Fruit fly (Drosophila melanogaster): Measurements from ENCODE around the gene Dtd.

Dtd gene

DNA sequence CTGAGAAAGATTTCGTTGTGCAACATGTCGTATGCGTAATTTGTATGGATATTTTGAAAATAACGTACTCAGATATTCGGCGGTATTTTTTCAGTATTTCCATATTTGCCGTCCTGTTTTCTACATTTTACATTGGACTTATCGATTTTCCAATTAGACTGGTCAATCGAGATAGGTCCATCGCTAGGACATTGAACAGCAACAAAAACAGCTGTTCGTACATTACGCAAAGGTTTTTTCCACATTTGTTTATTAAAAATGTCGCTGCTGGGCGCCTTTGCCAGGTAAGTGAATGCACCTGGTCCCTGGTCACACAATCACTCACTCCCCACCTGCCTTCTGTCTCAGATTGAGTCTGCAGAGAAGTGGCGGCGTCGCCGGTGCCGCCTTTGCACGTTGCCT, 22.1 kb upstream of the Dtd start, which contains the start of gene mRpL40 (continued):
- TF ChIP-seq Ets97D (GFP tag; optimal IDR thresholded peaks at IDR 0.05): peak; percentile 1
- peak; percentile 23 for TF ChIP-seq CG2116 (GFP tag; optimal IDR thresholded peaks at IDR 0.05)
- peak; percentile 47; the same call in 1 of the 3 replicates for TF ChIP-seq HLH4C (GFP tag; IDR thresholded peaks at IDR 0.05; ENCODE audit: partially characterized antibody)
- TF ChIP-seq rib (GFP tag; IDR thresholded peaks at IDR 0.05): 0 out of 2 replicates have a peak, but pooled peaks have one; percentile 19
- peak; percentile 19 for TF ChIP-seq CG14710 (tag; optimal IDR thresholded peaks at IDR 0.05)
- no peak for TF ChIP-seq CG8359 (GFP tag; optimal IDR thresholded peaks at IDR 0.05; ENCODE audit: borderline replicate concordance)
- TF ChIP-seq sna (GFP tag; IDR thresholded peaks at IDR 0.05; ENCODE audit: partially characterized antibody): peak; percentile 42; the same call in 1 of the 2 replicates
- TF ChIP-seq onecut (GFP tag; IDR thresholded peaks at IDR 0.05): peak; percentile 39
- TF ChIP-seq gfzf (GFP tag; optimal IDR thresholded peaks at IDR 0.05): peak; percentile 46
- peak; percentile 46 for TF ChIP-seq Scr (GFP tag; IDR thresholded peaks at IDR 0.05; ENCODE audit: partially characterized antibody)
- TF ChIP-seq CG15514 (GFP tag; optimal IDR thresholded peaks at IDR 0.05): peak; percentile 21
- TF ChIP-seq trem (tag; optimal IDR thresholded peaks at IDR 0.05): peak; percentile 43
- TF ChIP-seq CG4617 (GFP tag; optimal IDR thresholded peaks at IDR 0.05; ENCODE audit: borderline replicate concordance): no peak
- TF ChIP-seq Opbp (GFP tag; IDR thresholded peaks at IDR 0.05; ENCODE audit: partially characterized antibody): peak; percentile 32; the same call in 1 of the 3 replicates
- TF ChIP-seq nerfin-2 (GFP tag; IDR thresholded peaks at IDR 0.05; ENCODE audit: partially characterized antibody): 0 out of 2 replicates have a peak, but pooled peaks have one; percentile 17
- TF ChIP-seq vnd (GFP tag; IDR thresholded peaks at IDR 0.05; ENCODE audit: partially characterized antibody): 0 out of 3 replicates have a peak, but pooled peaks have one; percentile 14
- TF ChIP-seq MBD-R2 (GFP tag; IDR thresholded peaks at IDR 0.05): peak; percentile 91
- no peak for TF ChIP-seq CHES-1-like (GFP tag; optimal IDR thresholded peaks at IDR 0.05)
- TF ChIP-seq CG34224 (GFP tag; IDR thresholded peaks at IDR 0.05; ENCODE audit: partially characterized antibody): peak; percentile 69
- peak; percentile 21 for TF ChIP-seq CG12659 (GFP tag; optimal IDR thresholded peaks at IDR 0.05)
- TF ChIP-seq sens-2 (GFP tag; IDR thresholded peaks at IDR 0.05): no peak

DNA sequence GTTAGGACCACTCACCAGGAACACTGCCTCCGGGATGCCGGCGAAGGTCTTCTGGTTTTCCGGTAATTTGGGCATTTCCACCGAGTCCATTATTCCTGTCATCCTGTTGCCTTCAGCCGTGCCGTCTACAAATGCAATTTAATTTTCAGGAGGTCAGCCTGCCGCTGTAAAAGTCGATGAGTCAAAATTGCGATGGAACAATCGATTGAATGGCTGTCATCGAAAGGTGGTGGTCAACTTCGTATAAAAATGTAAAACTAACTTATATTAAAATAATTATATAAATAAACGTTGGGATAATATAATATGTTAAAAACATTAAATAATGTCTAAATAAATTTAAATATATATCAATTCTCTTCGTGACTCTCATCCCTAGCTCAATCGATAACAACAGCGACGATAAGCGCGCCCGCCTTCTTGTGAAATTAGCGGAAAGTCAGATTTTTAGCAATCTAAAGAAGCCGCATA, 20.2 kb upstream of the Dtd start, which contains the start of the genes mgr and Irbp:
mgr (minus strand) TSS at position 209 of the 471 bp plus-strand sequence.
Irbp (plus strand) TSS at position 381 of the 471 bp plus-strand sequence.
- TF ChIP-seq CG6175 (GFP tag; IDR thresholded peaks at IDR 0.05) (peak; percentile 85), CG7963 (GFP tag; IDR thresholded peaks at IDR 0.05; ENCODE audit: partially characterized antibody) (peak; percentile 52; the same call in 1 of the 3 replicates), fd102C (GFP tag; optimal IDR thresholded peaks at IDR 0.05) (peak; percentile 84), kay (GFP tag; optimal IDR thresholded peaks at IDR 0.05) (peak; percentile 90), pita (GFP tag; optimal IDR thresholded peaks at IDR 0.05) (no peak), CG9215 (GFP tag; IDR thresholded peaks at IDR 0.05) (peak; percentile 93), CG12104 (GFP tag; optimal IDR thresholded peaks at IDR 0.05) (peak; percentile 89), slp2 (GFP tag; optimal IDR thresholded peaks at IDR 0.05) (peak; percentile 10), CG7786 (GFP tag; optimal IDR thresholded peaks at IDR 0.05) (peak; percentile 8), CG15514 (GFP tag; optimal IDR thresholded peaks at IDR 0.05) (peak; percentile 86), CG42726 (GFP tag; IDR thresholded peaks at IDR 0.05; ENCODE audit: partially characterized antibody) (no peak), lilli (GFP tag; optimal IDR thresholded peaks at IDR 0.05) (peak; percentile 86), CG6791 (GFP tag; IDR thresholded peaks at IDR 0.05; ENCODE audit: partially characterized antibody) (no peak; the same call in 2 of the 3 replicates), insv (GFP tag; optimal IDR thresholded peaks at IDR 0.05) (peak in 1 of 2 experiments; percentile 48), H15 (GFP tag; IDR thresholded peaks at IDR 0.05) (peak; percentile 95), luna (GFP tag; optimal IDR thresholded peaks at IDR 0.05) (no peak), odd (GFP tag; optimal IDR thresholded peaks at IDR 0.05) (peak; percentile 81), so (GFP tag; IDR thresholded peaks at IDR 0.05) (peak; percentile 93), chn (GFP tag; optimal IDR thresholded peaks at IDR 0.05) (peak; percentile 53), Dp (GFP tag; optimal IDR thresholded peaks at IDR 0.05) (peak; percentile 68), Hsf (GFP tag; optimal IDR thresholded peaks at IDR 0.05) (peak; percentile 50), Kr (GFP tag; optimal IDR thresholded peaks at IDR 0.05) (no peak), Hr51 (GFP tag; optimal IDR thresholded peaks at IDR 0.05) (peak; percentile 78 to 91), E2f2 (GFP tag; IDR thresholded peaks at IDR 0.05) (peak; percentile 87), CG6813 (GFP tag; optimal IDR thresholded peaks at IDR 0.05) (peak; percentile 75), fd64A (GFP tag; optimal IDR thresholded peaks at IDR 0.05) (peak; percentile 8), bbx (GFP tag; IDR thresholded peaks at IDR 0.05; ENCODE audit: partially characterized antibody) (peak; percentile 78), BtbVII (GFP tag; optimal IDR thresholded peaks at IDR 0.05) (peak; percentile 82)

Data from whole organism, embryonic.